Worm (Caenorhabditis elegans) whole organism, L2 larva: ENCODE results near the gene pbs-3.

ENCODE experiments used
- C34F6.9 ChIP-seq: fragments of 150-350 bp; optimal IDR thresholded peaks from 2 replicates; lab custom pipeline; 2014; ENCODE audit warnings: missing biosample characterization, missing genetic modification characterization
- F13H6.1 ChIP-seq: sonication (generic microtip); optimal IDR thresholded peaks from 2 replicates; lab custom pipeline; 2016; ENCODE audit warnings: missing genetic modification characterization, missing compliant biosample characterization
- R02D3.7 ChIP-seq: fragments of 150-350 bp; optimal IDR thresholded peaks from 2 replicates; lab custom pipeline; 2014; ENCODE audit warnings: missing biosample characterization, missing genetic modification characterization
- ZK546.5 ChIP-seq: sonication (generic microtip); optimal IDR thresholded peaks from 2 replicates; lab custom pipeline; 2017; ENCODE audit warnings: missing biosample characterization, missing genetic modification characterization
- aly-2 ChIP-seq: fragments of 150-350 bp; optimal IDR thresholded peaks from 2 replicates; lab custom pipeline; 2014; ENCODE audit warnings: missing biosample characterization, missing genetic modification characterization
- ama-1 ChIP-seq: fragments of 150-350 bp; optimal IDR thresholded peaks from 2 replicates; lab custom pipeline; 2018; ENCODE audit warnings: inconsistent platforms
- blmp-1 ChIP-seq: sonication (generic microtip); optimal IDR thresholded peaks from 2 replicates; lab custom pipeline; 2017; ENCODE audit warnings: missing genetic modification characterization, mild to moderate bottlenecking, missing compliant biosample characterization, antibody characterized with exemption, moderate library complexity; ENCODE audit not compliant: insufficient read depth
- ceh-16 ChIP-seq: fragments of 150-350 bp; optimal IDR thresholded peaks from 2 replicates; lab custom pipeline; 2014; ENCODE audit warnings: missing biosample characterization, missing genetic modification characterization
- ceh-82 ChIP-seq: fragments of 150-350 bp; optimal IDR thresholded peaks from 2 replicates; lab custom pipeline; 2014; ENCODE audit warnings: missing biosample characterization, missing genetic modification characterization
- egl-27 ChIP-seq: sonication (generic microtip); optimal IDR thresholded peaks from 3 replicates; lab custom pipeline; 2017; ENCODE audit warnings: missing biosample characterization, missing genetic modification reagents, missing genetic modification characterization
- elt-3 ChIP-seq: sonication (generic microtip); optimal IDR thresholded peaks from 2 replicates; lab custom pipeline; 2017; ENCODE audit warnings: missing biosample characterization, missing genetic modification characterization
- fos-1 ChIP-seq: fragments of 150-350 bp; optimal IDR thresholded peaks from 2 replicates; lab custom pipeline; 2014; ENCODE audit warnings: missing biosample characterization, missing genetic modification characterization
- gmeb-1 ChIP-seq: fragments of 150-350 bp; optimal IDR thresholded peaks from 2 replicates; lab custom pipeline; 2014; ENCODE audit warnings: missing biosample characterization, missing genetic modification characterization
- lin-13 ChIP-seq: fragments of 150-350 bp; optimal IDR thresholded peaks from 2 replicates; lab custom pipeline; 2014; ENCODE audit warnings: missing biosample characterization, missing genetic modification reagents, missing genetic modification characterization
- lsy-2 ChIP-seq, 2 experiments: fragments of 150-350 bp in 1 of 2; sonication (generic microtip) in 1 of 2; optimal IDR thresholded peaks; 2 replicates each; lab custom pipeline; 2014 to 2017; ENCODE audit warnings: missing biosample characterization in 2 of 2, missing genetic modification characterization in 2 of 2
- mab-5 ChIP-seq: fragments of 150-350 bp; optimal IDR thresholded peaks from 2 replicates; lab custom pipeline; 2014; ENCODE audit warnings: missing biosample characterization, missing genetic modification characterization
- mbf-1 ChIP-seq: sonication (generic microtip); optimal IDR thresholded peaks from 2 replicates; lab custom pipeline; 2017; ENCODE audit warnings: missing biosample characterization, missing genetic modification characterization
- mdl-1 ChIP-seq, 2 experiments: fragments of 150-350 bp in 1 of 2; sonication (generic microtip) in 1 of 2; optimal IDR thresholded peaks; 2 replicates each; lab custom pipeline; 2017; ENCODE audit warnings: missing biosample characterization in 2 of 2, missing genetic modification characterization in 2 of 2
- nhr-11 ChIP-seq: fragments of 150-350 bp; optimal IDR thresholded peaks from 2 replicates; lab custom pipeline; 2014; ENCODE audit warnings: missing biosample characterization, missing genetic modification characterization
- nhr-12 ChIP-seq: fragments of 150-350 bp; optimal IDR thresholded peaks from 2 replicates; lab custom pipeline; 2014; ENCODE audit warnings: missing biosample characterization, missing genetic modification characterization
- nhr-129 ChIP-seq: fragments of 150-350 bp; optimal IDR thresholded peaks from 2 replicates; lab custom pipeline; 2014; ENCODE audit warnings: missing biosample characterization, missing genetic modification characterization
- nhr-21 ChIP-seq: fragments of 150-350 bp; optimal IDR thresholded peaks from 2 replicates; lab custom pipeline; 2014; ENCODE audit warnings: missing biosample characterization, missing genetic modification characterization
- nhr-23 ChIP-seq: fragments of 150-350 bp; optimal IDR thresholded peaks from 2 replicates; lab custom pipeline; 2014; ENCODE audit warnings: missing biosample characterization, missing genetic modification reagents, missing genetic modification characterization
- nhr-237 ChIP-seq: fragments of 150-350 bp; optimal IDR thresholded peaks from 2 replicates; lab custom pipeline; 2014; ENCODE audit warnings: missing biosample characterization, missing genetic modification characterization
- nhr-25 ChIP-seq: fragments of 150-350 bp; sonication (generic microtip); optimal IDR thresholded peaks from 3 replicates; lab custom pipeline; 2014; ENCODE audit warnings: missing biosample characterization, missing genetic modification characterization
- nhr-6 ChIP-seq: fragments of 150-350 bp; optimal IDR thresholded peaks from 2 replicates; lab custom pipeline; 2014; ENCODE audit warnings: missing biosample characterization, missing genetic modification characterization
- nhr-77 ChIP-seq: fragments of 150-350 bp; optimal IDR thresholded peaks from 2 replicates; lab custom pipeline; 2014; ENCODE audit warnings: missing biosample characterization, missing genetic modification characterization
- sem-4 ChIP-seq: fragments of 150-350 bp; optimal IDR thresholded peaks from 2 replicates; lab custom pipeline; 2014; ENCODE audit warnings: missing biosample characterization, missing genetic modification reagents, missing genetic modification characterization
- skn-1 ChIP-seq: sonication (generic microtip); optimal IDR thresholded peaks from 2 replicates; lab custom pipeline; 2017; ENCODE audit warnings: missing biosample characterization, missing genetic modification characterization
- sma-3 ChIP-seq: sonication (generic microtip); optimal IDR thresholded peaks from 2 replicates; lab custom pipeline; 2016; ENCODE audit warnings: missing genetic modification reagents, missing genetic modification characterization, missing compliant biosample characterization
- sma-9 ChIP-seq, 2 experiments: fragments of 150-350 bp in 1 of 2; sonication (generic microtip) in 1 of 2; optimal IDR thresholded peaks; 2 replicates each; lab custom pipeline; 2014 to 2016; ENCODE audit warnings: missing genetic modification characterization in 2 of 2, mild to moderate bottlenecking in 1 of 2, missing biosample characterization in 1 of 2, missing compliant biosample characterization in 1 of 2, missing genetic modification reagents in 1 of 2, moderate library complexity in 1 of 2
- snpc-4 ChIP-seq: fragments of 150-350 bp; optimal IDR thresholded peaks from 2 replicates; lab custom pipeline; 2014; ENCODE audit warnings: missing biosample characterization, missing genetic modification characterization
- unc-39 ChIP-seq: fragments of 150-350 bp; optimal IDR thresholded peaks from 2 replicates; lab custom pipeline; 2014; ENCODE audit warnings: missing biosample characterization, missing genetic modification characterization
- unc-55 ChIP-seq: fragments of 150-350 bp; sonication (generic microtip); optimal IDR thresholded peaks from 3 replicates; lab custom pipeline; 2014; ENCODE audit warnings: missing biosample characterization, missing genetic modification reagents, missing genetic modification characterization
- unc-62 ChIP-seq: fragments of 150-350 bp; optimal IDR thresholded peaks from 2 replicates; lab custom pipeline; 2014; ENCODE audit warnings: missing biosample characterization, missing genetic modification reagents, missing genetic modification characterization
- zag-1 ChIP-seq: fragments of 150-350 bp; optimal IDR thresholded peaks from 2 replicates; lab custom pipeline; 2014; ENCODE audit warnings: missing biosample characterization, missing genetic modification characterization
- ztf-4 ChIP-seq: fragments of 150-350 bp; optimal IDR thresholded peaks from 2 replicates; lab custom pipeline; 2014; ENCODE audit warnings: missing biosample characterization, missing genetic modification characterization

Gene pbs-3

ce11 chrII:4967636-4968035, 12.4 kb upstream of the pbs-3 start:
- TF ChIP-seq fos-1 (peak; percentile 26), R02D3.7 (tag; lab: Kevin White, UChicago) (no peak)
- TF ChIP-seq, all 48 proteins: peak for 1

- TF ChIP-seq nhr-23: no peak
- TF ChIP-seq elt-3 (tag; lab: Kevin White, UChicago): no peak
- no peak for TF ChIP-seq ztf-4 (tag; lab: Kevin White, UChicago)
- TF ChIP-seq mab-5 (tag; lab: Kevin White, UChicago): no peak
- no peak for TF ChIP-seq ceh-16 (tag; lab: Kevin White, UChicago)
- TF ChIP-seq, all 48 proteins: peak for 0
Observed at ce11 chrII:4966576-4966975, 11.3 kb upstream of the pbs-3 start.

- TF ChIP-seq lin-13: no peak
- peak; percentile 16 for TF ChIP-seq sma-9 (GFP tag; optimal IDR thresholded peaks at IDR 0.05; lab: Kevin White, UChicago)
- no peak for TF ChIP-seq sma-9 (tag; optimal IDR thresholded peaks at IDR 0.05; lab: Kevin White, UChicago)
- peak; percentile 42 for TF ChIP-seq fos-1
- TF ChIP-seq sma-3 (GFP tag; lab: Kevin White, UChicago): peak; percentile 19
Observed at ce11 chrII:4960690-4961089, 5.5 kb upstream of the pbs-3 start.

ce11 chrII:4959719-4960118, 4.5 kb upstream of the pbs-3 start, which contains the start of gene ulp-2:
TSS of gene ulp-2 (minus strand) at chrII:4959876.
- no peak for TF ChIP-seq ZK546.5 (tag; lab: Kevin White, UChicago)
- TF ChIP-seq unc-55 (GFP tag; lab: Kevin White, UChicago): peak; percentile 39
- peak; percentile 46 for TF ChIP-seq C34F6.9 (tag; lab: Kevin White, UChicago)
- no peak for TF ChIP-seq ceh-16 (tag; lab: Kevin White, UChicago)
- TF ChIP-seq nhr-129 (tag; lab: Kevin White, UChicago): peak; percentile 58
- no peak for TF ChIP-seq zag-1 (tag; lab: Kevin White, UChicago)
- no peak for TF ChIP-seq unc-62 (GFP tag; lab: Kevin White, UChicago)
- no peak for TF ChIP-seq aly-2 (tag; lab: Kevin White, UChicago)
- TF ChIP-seq nhr-6 (tag; lab: Kevin White, UChicago): no peak
- TF ChIP-seq nhr-25 (tag; lab: Kevin White, UChicago): no peak
- TF ChIP-seq sma-3 (GFP tag; lab: Kevin White, UChicago): no peak
- TF ChIP-seq nhr-21: no peak
- no peak for TF ChIP-seq blmp-1 (tag; lab: Kevin White, UChicago)
- no peak for TF ChIP-seq unc-39 (tag; lab: Kevin White, UChicago)
- TF ChIP-seq gmeb-1 (tag; lab: Kevin White, UChicago): no peak
- no peak for TF ChIP-seq nhr-11
- TF ChIP-seq mbf-1 (tag; lab: Kevin White, UChicago): no peak
- TF ChIP-seq ama-1 (lab: Kevin White, UChicago): no peak
- TF ChIP-seq nhr-77 (tag; lab: Kevin White, UChicago): no peak
- TF ChIP-seq lsy-2 (tag; optimal IDR thresholded peaks at IDR 0.05; lab: Kevin White, UChicago): peak in 1 of 2 experiments; percentile 26
- TF ChIP-seq elt-3 (tag; lab: Kevin White, UChicago): no peak
- no peak for TF ChIP-seq snpc-4 (tag; lab: Kevin White, UChicago)
- TF ChIP-seq sma-9 (GFP tag; optimal IDR thresholded peaks at IDR 0.05; lab: Kevin White, UChicago): no peak
- TF ChIP-seq sma-9 (tag; optimal IDR thresholded peaks at IDR 0.05; lab: Kevin White, UChicago): no peak
- TF ChIP-seq sem-4 (tag; lab: Kevin White, UChicago): no peak
- no peak for TF ChIP-seq F13H6.1
- no peak for TF ChIP-seq R02D3.7 (tag; lab: Kevin White, UChicago)

DNA sequence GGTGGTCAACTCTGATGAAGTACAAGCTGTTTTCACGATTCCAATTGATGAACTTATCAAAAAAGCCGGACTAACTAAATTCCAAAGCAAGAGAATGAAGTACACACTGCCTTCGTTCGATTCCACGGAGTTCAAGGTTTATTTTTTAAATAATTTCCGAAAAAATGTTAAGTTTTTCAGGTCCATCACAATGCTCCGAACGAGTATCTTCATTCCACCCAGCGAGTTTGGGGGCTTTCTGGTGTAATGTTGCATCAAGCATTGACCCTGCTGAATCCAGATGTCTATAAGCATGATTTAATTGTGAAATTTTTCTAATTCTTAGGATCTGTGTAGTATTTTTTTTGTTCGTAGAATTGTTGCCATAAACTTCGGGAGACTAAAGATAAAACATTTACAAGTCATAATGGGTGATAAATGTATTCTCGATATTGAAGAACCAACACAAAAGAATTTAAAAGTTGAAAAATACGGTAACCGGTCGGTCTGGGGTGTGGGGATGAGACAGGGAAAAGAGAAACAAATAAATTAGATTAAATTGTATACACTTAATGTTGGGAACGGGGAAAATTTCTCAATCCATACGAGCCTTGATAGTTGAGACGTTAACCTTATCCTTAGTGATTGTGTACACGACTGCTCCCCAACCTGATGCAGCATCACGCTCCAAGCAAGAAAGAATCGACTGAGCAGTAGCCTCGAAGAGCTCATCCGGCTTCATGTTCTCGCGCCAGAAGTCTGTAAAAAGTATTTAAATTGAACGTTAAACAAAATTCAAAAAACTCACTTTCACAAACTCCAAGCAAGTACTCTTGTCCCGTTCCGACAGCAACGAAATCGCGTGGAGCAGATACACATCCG, 898 bp downstream of the pbs-3 start:
- TF ChIP-seq mdl-1 (tag; optimal IDR thresholded peaks at IDR 0.05; lab: Kevin White, UChicago) (no peak), egl-27 (no peak), F13H6.1 (no peak), mbf-1 (tag; lab: Kevin White, UChicago) (no peak), nhr-12 (tag; lab: Kevin White, UChicago) (no peak), zag-1 (tag; lab: Kevin White, UChicago) (no peak), R02D3.7 (tag; lab: Kevin White, UChicago) (no peak), mab-5 (tag; lab: Kevin White, UChicago) (no peak), nhr-237 (tag; lab: Kevin White, UChicago) (no peak), nhr-11 (no peak), unc-55 (GFP tag; lab: Kevin White, UChicago) (no peak), ama-1 (lab: Kevin White, UChicago) (no peak), ztf-4 (tag; lab: Kevin White, UChicago) (no peak), nhr-6 (tag; lab: Kevin White, UChicago) (no peak), lsy-2 (tag; optimal IDR thresholded peaks at IDR 0.05; lab: Kevin White, UChicago) (no peak), skn-1 (tag; lab: Kevin White, UChicago) (no peak), sma-9 (GFP tag; optimal IDR thresholded peaks at IDR 0.05; lab: Kevin White, UChicago) (no peak), sma-9 (tag; optimal IDR thresholded peaks at IDR 0.05; lab: Kevin White, UChicago) (no peak), sem-4 (tag; lab: Kevin White, UChicago) (no peak), ceh-82 (tag; lab: Kevin White, UChicago) (no peak)
